Fruit fly (Drosophila melanogaster): ENCODE results near the gene VhaPPA1-1.

Gene VhaPPA1-1

dm6 chr3R:14893791-14894782, 9.8 kb downstream of the VhaPPA1-1 start, which contains the start of gene Dph2 (continued):
- TF ChIP-seq disco-r (GFP tag; optimal IDR thresholded peaks at IDR 0.05): no peak
- TF ChIP-seq ems (GFP tag; optimal IDR thresholded peaks at IDR 0.05): peak; percentile 17
- no peak for TF ChIP-seq CG12219 (GFP tag; optimal IDR thresholded peaks at IDR 0.05)
- no peak for TF ChIP-seq CkIIα-i1 (GFP tag; IDR thresholded peaks at IDR 0.05)
- peak; percentile 43 for TF ChIP-seq tin (GFP tag; optimal IDR thresholded peaks at IDR 0.05)
- peak; percentile 54 for TF ChIP-seq Fer1 (GFP tag; optimal IDR thresholded peaks at IDR 0.05)
- TF ChIP-seq ase (GFP tag; IDR thresholded peaks at IDR 0.05): peak; percentile 79; the same call in 2 of the 3 replicates
- TF ChIP-seq CG15514 (GFP tag; optimal IDR thresholded peaks at IDR 0.05): peak; percentile 66
- TF ChIP-seq CG7839 (tag; optimal IDR thresholded peaks at IDR 0.05): peak; percentile 87
- peak; percentile 44 for TF ChIP-seq CG12942 (GFP tag; optimal IDR thresholded peaks at IDR 0.05)
- no peak for TF ChIP-seq CG17568 (GFP tag; optimal IDR thresholded peaks at IDR 0.05)
- TF ChIP-seq nmo (GFP tag; optimal IDR thresholded peaks at IDR 0.05): peak; percentile 83
- TF ChIP-seq CG6813 (GFP tag; optimal IDR thresholded peaks at IDR 0.05): no peak
- TF ChIP-seq CG10979 (tag; optimal IDR thresholded peaks at IDR 0.05): peak; percentile 76
- TF ChIP-seq slbo (GFP tag; IDR thresholded peaks at IDR 0.05): peak; percentile 93
- TF ChIP-seq CG8281 (tag; optimal IDR thresholded peaks at IDR 0.05): peak; percentile 25
- TF ChIP-seq jing (GFP tag; optimal IDR thresholded peaks at IDR 0.05): no peak
- peak; percentile 81 for TF ChIP-seq Dbx (GFP tag; IDR thresholded peaks at IDR 0.05)
- TF ChIP-seq Max (GFP tag; optimal IDR thresholded peaks at IDR 0.05): no peak
- TF ChIP-seq HmgZ (tag; optimal IDR thresholded peaks at IDR 0.05): peak; percentile 70
- peak; percentile 55 for TF ChIP-seq CG33557 (GFP tag; optimal IDR thresholded peaks at IDR 0.05)
- TF ChIP-seq sob (GFP tag; IDR thresholded peaks at IDR 0.05): peak; percentile 79
- no peak for TF ChIP-seq Stat92E (GFP tag; optimal IDR thresholded peaks at IDR 0.05)
- peak; percentile 18 for TF ChIP-seq CG4282 (GFP tag; optimal IDR thresholded peaks at IDR 0.05)
- TF ChIP-seq wdn (GFP tag; IDR thresholded peaks at IDR 0.05): peak; percentile 73
- TF ChIP-seq CG31224 (GFP tag; IDR thresholded peaks at IDR 0.05): peak; percentile 66
- TF ChIP-seq vfl (GFP tag; optimal IDR thresholded peaks at IDR 0.05): peak; percentile 34
- peak; percentile 52 for TF ChIP-seq croc (GFP tag; conservative IDR thresholded peaks at IDR 0.05)
- TF ChIP-seq oc (tag; optimal IDR thresholded peaks at IDR 0.05): no peak
- peak; percentile 21 for TF ChIP-seq zfh2 (GFP tag; optimal IDR thresholded peaks at IDR 0.05)
- peak; percentile 61 for TF ChIP-seq esg (GFP tag; conservative IDR thresholded peaks at IDR 0.05)
- no peak for TF ChIP-seq TFAM (GFP tag; optimal IDR thresholded peaks at IDR 0.05)
- peak; percentile 31; the same call in 1 of the 3 replicates for TF ChIP-seq CG14050 (GFP tag; IDR thresholded peaks at IDR 0.05)
- TF ChIP-seq CG15073 (GFP tag; optimal IDR thresholded peaks at IDR 0.05): no peak
- TF ChIP-seq mirr (GFP tag; optimal IDR thresholded peaks at IDR 0.05): no peak
- TF ChIP-seq CG15696 (tag; optimal IDR thresholded peaks at IDR 0.05): peak; percentile 70
- no peak for TF ChIP-seq Hr39 (optimal IDR thresholded peaks at IDR 0.05)
- TF ChIP-seq CrebB (tag; optimal IDR thresholded peaks at IDR 0.05): peak; percentile 56
- no peak for TF ChIP-seq CG7745 (tag; optimal IDR thresholded peaks at IDR 0.05)
- TF ChIP-seq B-H1 (GFP tag; IDR thresholded peaks at IDR 0.05): peak; percentile 67
- peak; percentile 61 for TF ChIP-seq gfzf (GFP tag; optimal IDR thresholded peaks at IDR 0.05)
- TF ChIP-seq CG14965 (GFP tag; optimal IDR thresholded peaks at IDR 0.05; ENCODE audit: borderline replicate concordance): no peak
- peak; percentile 17 for TF ChIP-seq CG34376 (GFP tag; optimal IDR thresholded peaks at IDR 0.05)
- peak; percentile 47; the same call in 1 of the 3 replicates for TF ChIP-seq Mrtf (GFP tag; IDR thresholded peaks at IDR 0.05)
- no peak for TF ChIP-seq sc (optimal IDR thresholded peaks at IDR 0.05)
- no peak for TF ChIP-seq sc (GFP tag; optimal IDR thresholded peaks at IDR 0.05)
- peak; percentile 11 for TF ChIP-seq CG11723 (GFP tag; optimal IDR thresholded peaks at IDR 0.05)
- TF ChIP-seq CG42726 (GFP tag; IDR thresholded peaks at IDR 0.05; ENCODE audit: partially characterized antibody): 0 out of 2 replicates have a peak, but pooled peaks have one; percentile 57

All from whole organism, embryonic.